Fruit fly (Drosophila melanogaster): ENCODE measurements around the gene phol.

Gene phol

dm6 chr3L:9446731-9447238 is 9.3 kb downstream of the phol start, which contains the start of gene CG3529:
Gene CG3529 (plus strand): TSS chr3L:9446864.
- no peak for TF ChIP-seq eg (GFP tag; IDR thresholded peaks at IDR 0.05)
- TF ChIP-seq Sox102F (GFP tag; optimal IDR thresholded peaks at IDR 0.05), result no peak
- TF ChIP-seq Blimp-1 (GFP tag; optimal IDR thresholded peaks at IDR 0.05), result no peak
- no peak for TF ChIP-seq Lpt (GFP tag; optimal IDR thresholded peaks at IDR 0.05)
- peak; percentile 25 for TF ChIP-seq Sox14 (GFP tag; optimal IDR thresholded peaks at IDR 0.05)
- peak; percentile 8 for TF ChIP-seq OdsH (GFP tag; optimal IDR thresholded peaks at IDR 0.05)
- peak; percentile 24 for TF ChIP-seq Smox (GFP tag; optimal IDR thresholded peaks at IDR 0.05)
- peak; percentile 92 for TF ChIP-seq fkh (GFP tag; optimal IDR thresholded peaks at IDR 0.05)
- no peak for TF ChIP-seq CG8119 (GFP tag; IDR thresholded peaks at IDR 0.05)
- no peak for TF ChIP-seq CG3919 (GFP tag; optimal IDR thresholded peaks at IDR 0.05)
- no peak for TF ChIP-seq fd59A (GFP tag; optimal IDR thresholded peaks at IDR 0.05)
- peak; percentile 33 for TF ChIP-seq Eip75B (GFP tag; optimal IDR thresholded peaks at IDR 0.05)
- peak; percentile 26 for TF ChIP-seq cyc (GFP tag; optimal IDR thresholded peaks at IDR 0.05)
- peak; percentile 5 for TF ChIP-seq CG31627 (GFP tag; optimal IDR thresholded peaks at IDR 0.05)
- TF ChIP-seq achi (GFP tag; optimal IDR thresholded peaks at IDR 0.05), result no peak
- TF ChIP-seq CG3032 (tag; optimal IDR thresholded peaks at IDR 0.05), result peak; percentile 7
- peak; percentile 62 for TF ChIP-seq CG6808 (GFP tag; optimal IDR thresholded peaks at IDR 0.05)
- TF ChIP-seq CG11762 (GFP tag; optimal IDR thresholded peaks at IDR 0.05; ENCODE audit: insufficient read depth), result no peak
- TF ChIP-seq CG4318 (GFP tag; optimal IDR thresholded peaks at IDR 0.05), result no peak
- TF ChIP-seq lz (GFP tag; optimal IDR thresholded peaks at IDR 0.05), result peak; percentile 26
- TF ChIP-seq CG34406 (GFP tag; optimal IDR thresholded peaks at IDR 0.05), result no peak
- TF ChIP-seq dsx (GFP tag; optimal IDR thresholded peaks at IDR 0.05; ENCODE audit: poor library complexity, severe bottlenecking), result no peak
- TF ChIP-seq Hr4 (GFP tag; optimal IDR thresholded peaks at IDR 0.05), result peak; percentile 13
- TF ChIP-seq dac (GFP tag; optimal IDR thresholded peaks at IDR 0.05), result no peak
- no peak for TF ChIP-seq salr (GFP tag; optimal IDR thresholded peaks at IDR 0.05)
- no peak for TF ChIP-seq Sox15 (GFP tag; optimal IDR thresholded peaks at IDR 0.05)
- peak; percentile 21 for TF ChIP-seq CG1621 (tag; optimal IDR thresholded peaks at IDR 0.05)
- peak; percentile 4 for TF ChIP-seq pdm3 (GFP tag; optimal IDR thresholded peaks at IDR 0.05)
- TF ChIP-seq CG8319 (GFP tag; optimal IDR thresholded peaks at IDR 0.05), result no peak
- no peak for TF ChIP-seq CG8632 (GFP tag; optimal IDR thresholded peaks at IDR 0.05)
- peak; percentile 47 for TF ChIP-seq Met (GFP tag; optimal IDR thresholded peaks at IDR 0.05)
- TF ChIP-seq esn (GFP tag; optimal IDR thresholded peaks at IDR 0.05), result peak; percentile 29
- TF ChIP-seq svp (GFP tag), result peak; percentile 64
- peak; percentile 21 for TF ChIP-seq Ets21C (GFP tag; optimal IDR thresholded peaks at IDR 0.05)
- no peak for TF ChIP-seq Hr38 (GFP tag; optimal IDR thresholded peaks at IDR 0.05)
- TF ChIP-seq CG10631 (GFP tag; optimal IDR thresholded peaks at IDR 0.05), result peak; percentile 25
- peak; percentile 72 for TF ChIP-seq Eip78C (GFP tag)
- peak; percentile 8 for TF ChIP-seq CG16779 (tag; optimal IDR thresholded peaks at IDR 0.05)
- peak in 1 of 2 experiments; percentile 61 for TF ChIP-seq ss (GFP tag; optimal IDR thresholded peaks at IDR 0.05)
- TF ChIP-seq CG15336 (GFP tag; IDR thresholded peaks at IDR 0.05), result no peak
- TF ChIP-seq CG11294 (GFP tag; IDR thresholded peaks at IDR 0.05), result no peak
- 0 out of 3 replicates have a peak, but pooled peaks have one; percentile 38 for TF ChIP-seq CG6163 (GFP tag; IDR thresholded peaks at IDR 0.05)
- TF ChIP-seq CG6854 (GFP tag; optimal IDR thresholded peaks at IDR 0.05), result peak; percentile 56
- TF ChIP-seq Hr39 (GFP tag; optimal IDR thresholded peaks at IDR 0.05), result peak; percentile 17

Measured in whole organism, prepupa.